Fruit fly (Drosophila melanogaster): Measurements from ENCODE around the gene Tdrd3.

Gene Tdrd3

dm6 chr3L:14759097-14759795, 27.3 kb upstream of the Tdrd3 start (continued):
- TF ChIP-seq CG15514 (GFP tag; optimal IDR thresholded peaks at IDR 0.05) (peak; percentile 96), CG11695 (GFP tag; IDR thresholded peaks at IDR 0.05) (peak; percentile 100), CG9797 (GFP tag; optimal IDR thresholded peaks at IDR 0.05) (peak; percentile 73), CG7963 (GFP tag; IDR thresholded peaks at IDR 0.05; ENCODE audit: partially characterized antibody) (0 out of 3 replicates have a peak, but pooled peaks have one; percentile 25), CG7357 (GFP tag; IDR thresholded peaks at IDR 0.05) (peak; percentile 99), CG18262 (tag; optimal IDR thresholded peaks at IDR 0.05) (peak; percentile 100), HLH4C (GFP tag; IDR thresholded peaks at IDR 0.05; ENCODE audit: partially characterized antibody) (no peak), CG10267 (tag; optimal IDR thresholded peaks at IDR 0.05) (peak; percentile 99), jing (GFP tag; optimal IDR thresholded peaks at IDR 0.05) (peak; percentile 99), Tbp (GFP tag; optimal IDR thresholded peaks at IDR 0.05) (no peak), CG6654 (GFP tag; optimal IDR thresholded peaks at IDR 0.05) (peak; percentile 96), CG11723 (GFP tag; optimal IDR thresholded peaks at IDR 0.05) (peak; percentile 100), cato (GFP tag; optimal IDR thresholded peaks at IDR 0.05; ENCODE audit: borderline replicate concordance) (peak; percentile 99), Lhr (GFP tag; optimal IDR thresholded peaks at IDR 0.05) (peak; percentile 99), D19B (GFP tag; optimal IDR thresholded peaks at IDR 0.05) (peak; percentile 99), Usf (GFP tag; optimal IDR thresholded peaks at IDR 0.05) (peak; percentile 100), Jarid2 (GFP tag; optimal IDR thresholded peaks at IDR 0.05) (peak; percentile 98), Hsf (GFP tag; optimal IDR thresholded peaks at IDR 0.05) (peak; percentile 100), Opbp (GFP tag; IDR thresholded peaks at IDR 0.05; ENCODE audit: partially characterized antibody) (no peak; the same call in 2 of the 3 replicates), Max (GFP tag; optimal IDR thresholded peaks at IDR 0.05) (peak; percentile 100), CG17361 (GFP tag; IDR thresholded peaks at IDR 0.05) (peak; percentile 100), Dad (GFP tag; optimal IDR thresholded peaks at IDR 0.05) (peak; percentile 99), Mad (GFP tag; optimal IDR thresholded peaks at IDR 0.05) (peak; percentile 99), CG11504 (tag; optimal IDR thresholded peaks at IDR 0.05) (peak; percentile 99), Kr (GFP tag; optimal IDR thresholded peaks at IDR 0.05) (peak; percentile 94), H15 (GFP tag; IDR thresholded peaks at IDR 0.05) (peak; percentile 99), CG13775 (GFP tag; optimal IDR thresholded peaks at IDR 0.05) (peak; percentile 100), Sry-δ (GFP tag; optimal IDR thresholded peaks at IDR 0.05) (peak; percentile 82), lilli (GFP tag; optimal IDR thresholded peaks at IDR 0.05) (peak; percentile 100), Oaz (GFP tag; IDR thresholded peaks at IDR 0.05) (peak; percentile 99), croc (GFP tag; conservative IDR thresholded peaks at IDR 0.05) (peak; percentile 99), CG32767 (GFP tag; IDR thresholded peaks at IDR 0.05) (peak; percentile 100), Sox102F (GFP tag; optimal IDR thresholded peaks at IDR 0.05) (peak; percentile 100), CG4730 (GFP tag; IDR thresholded peaks at IDR 0.05) (peak; percentile 99), CG1233 (GFP tag; optimal IDR thresholded peaks at IDR 0.05) (peak; percentile 100), CG3065 (GFP tag; optimal IDR thresholded peaks at IDR 0.05) (peak; percentile 99), zfh1 (GFP tag; IDR thresholded peaks at IDR 0.05) (peak; percentile 99), CG13287 (GFP tag; IDR thresholded peaks at IDR 0.05; ENCODE audit: partially characterized antibody) (peak; percentile 67; the same call in 1 of the 2 replicates), Vsx1 (GFP tag; optimal IDR thresholded peaks at IDR 0.05) (peak; percentile 99), CG6765 (GFP tag; optimal IDR thresholded peaks at IDR 0.05) (peak; percentile 100), CG15011 (GFP tag; optimal IDR thresholded peaks at IDR 0.05) (peak; percentile 100), luna (GFP tag; optimal IDR thresholded peaks at IDR 0.05) (peak; percentile 98), CG4617 (GFP tag; optimal IDR thresholded peaks at IDR 0.05; ENCODE audit: borderline replicate concordance) (peak; percentile 99), Ptx1 (GFP tag; IDR thresholded peaks at IDR 0.05) (peak; percentile 100), CG2129 (GFP tag; IDR thresholded peaks at IDR 0.05; ENCODE audit: partially characterized antibody) (no peak), Fer1 (GFP tag; optimal IDR thresholded peaks at IDR 0.05) (peak; percentile 100), CG2120 (GFP tag; optimal IDR thresholded peaks at IDR 0.05) (peak; percentile 100), PHDP (tag; optimal IDR thresholded peaks at IDR 0.05) (peak; percentile 100)
